Fruit fly (Drosophila melanogaster): ENCODE measurements around the gene wus.

wus gene

dm6 chrX:16945414-16945813 is 4.7 kb upstream of the wus start (continued):
- TF ChIP-seq CG11902 (GFP tag; optimal IDR thresholded peaks at IDR 0.05), result peak; percentile 56
- peak; percentile 78 for TF ChIP-seq Ets96B (tag; optimal IDR thresholded peaks at IDR 0.05)
- peak in 1 of 2 experiments; percentile 82 for TF ChIP-seq ss (GFP tag; optimal IDR thresholded peaks at IDR 0.05)
- peak; percentile 75 for TF ChIP-seq CG6792 (GFP tag; optimal IDR thresholded peaks at IDR 0.05)
- TF ChIP-seq Met (GFP tag; optimal IDR thresholded peaks at IDR 0.05), result peak; percentile 81
- TF ChIP-seq CG34406 (GFP tag; optimal IDR thresholded peaks at IDR 0.05), result peak; percentile 73
- peak; percentile 76 for TF ChIP-seq CG11762 (GFP tag; optimal IDR thresholded peaks at IDR 0.05; ENCODE audit: insufficient read depth)
- TF ChIP-seq CG3919 (GFP tag; optimal IDR thresholded peaks at IDR 0.05), result peak; percentile 86
- peak; percentile 84 for TF ChIP-seq CG7368 (GFP tag; optimal IDR thresholded peaks at IDR 0.05)
- TF ChIP-seq Smox (GFP tag; optimal IDR thresholded peaks at IDR 0.05), result peak; percentile 79
- peak; percentile 59 for TF ChIP-seq CG8319 (GFP tag; optimal IDR thresholded peaks at IDR 0.05)
- peak; percentile 45 for TF ChIP-seq dac (GFP tag; optimal IDR thresholded peaks at IDR 0.05)
- peak; percentile 84 for TF ChIP-seq net (GFP tag; optimal IDR thresholded peaks at IDR 0.05)
- peak; percentile 79 for TF ChIP-seq Sox102F (GFP tag; optimal IDR thresholded peaks at IDR 0.05)
- peak; percentile 90 for TF ChIP-seq svp (GFP tag)
- TF ChIP-seq dsx (GFP tag; optimal IDR thresholded peaks at IDR 0.05; ENCODE audit: poor library complexity, severe bottlenecking), result no peak
- peak; percentile 56 for TF ChIP-seq fd59A (GFP tag; optimal IDR thresholded peaks at IDR 0.05)
- peak; percentile 83 for TF ChIP-seq CG1621 (tag; optimal IDR thresholded peaks at IDR 0.05)
- peak; percentile 57 for TF ChIP-seq vri (GFP tag; optimal IDR thresholded peaks at IDR 0.05)
- TF ChIP-seq Sox15 (GFP tag; optimal IDR thresholded peaks at IDR 0.05), result peak; percentile 63
- peak; percentile 78 for TF ChIP-seq CG8632 (GFP tag; optimal IDR thresholded peaks at IDR 0.05)
- peak; percentile 74 for TF ChIP-seq CG8119 (GFP tag; IDR thresholded peaks at IDR 0.05)
- peak; percentile 71 for TF ChIP-seq CG6276 (GFP tag; optimal IDR thresholded peaks at IDR 0.05)
- TF ChIP-seq eg (GFP tag; IDR thresholded peaks at IDR 0.05), result peak; percentile 86
- TF ChIP-seq OdsH (GFP tag; optimal IDR thresholded peaks at IDR 0.05), result peak; percentile 83

dm6 chrX:16944049-16944532 is 3.4 kb upstream of the wus start:
- TF ChIP-seq CG6854 (GFP tag; optimal IDR thresholded peaks at IDR 0.05), result no peak
- TF ChIP-seq Ets21C (GFP tag; optimal IDR thresholded peaks at IDR 0.05), result no peak
- TF ChIP-seq Hr4 (GFP tag; optimal IDR thresholded peaks at IDR 0.05), result peak; percentile 6
- TF ChIP-seq CG34406 (GFP tag; optimal IDR thresholded peaks at IDR 0.05), result no peak
- TF ChIP-seq Met (GFP tag; optimal IDR thresholded peaks at IDR 0.05), result no peak
- TF ChIP-seq CG11762 (GFP tag; optimal IDR thresholded peaks at IDR 0.05; ENCODE audit: insufficient read depth), result no peak
- no peak for TF ChIP-seq CG9139 (GFP tag; optimal IDR thresholded peaks at IDR 0.05)
- no peak for TF ChIP-seq Smox (GFP tag; optimal IDR thresholded peaks at IDR 0.05)
- TF ChIP-seq vri (GFP tag; optimal IDR thresholded peaks at IDR 0.05), result no peak
- TF ChIP-seq CG6792 (GFP tag; optimal IDR thresholded peaks at IDR 0.05), result no peak
- TF ChIP-seq CG4318 (GFP tag; optimal IDR thresholded peaks at IDR 0.05), result no peak
- no peak for TF ChIP-seq net (GFP tag; optimal IDR thresholded peaks at IDR 0.05)
- TF ChIP-seq CG7368 (GFP tag; optimal IDR thresholded peaks at IDR 0.05), result no peak
- no peak for TF ChIP-seq dac (GFP tag; optimal IDR thresholded peaks at IDR 0.05)
- TF ChIP-seq dsx (GFP tag; optimal IDR thresholded peaks at IDR 0.05; ENCODE audit: poor library complexity, severe bottlenecking), result no peak
- no peak for TF ChIP-seq cyc (GFP tag; optimal IDR thresholded peaks at IDR 0.05)
- TF ChIP-seq Ets96B (tag; optimal IDR thresholded peaks at IDR 0.05), result no peak
- no peak for TF ChIP-seq Eip93F (GFP tag; optimal IDR thresholded peaks at IDR 0.05)
- TF ChIP-seq CG8319 (GFP tag; optimal IDR thresholded peaks at IDR 0.05), result no peak
- no peak for TF ChIP-seq Blimp-1 (GFP tag; optimal IDR thresholded peaks at IDR 0.05)
- TF ChIP-seq Hr39 (GFP tag; optimal IDR thresholded peaks at IDR 0.05), result no peak
- TF ChIP-seq fd85E (GFP tag; optimal IDR thresholded peaks at IDR 0.05), result no peak
- TF ChIP-seq achi (GFP tag; optimal IDR thresholded peaks at IDR 0.05), result no peak
- no peak for TF ChIP-seq CG6276 (GFP tag; optimal IDR thresholded peaks at IDR 0.05)
- TF ChIP-seq fkh (GFP tag; optimal IDR thresholded peaks at IDR 0.05), result peak; percentile 42
- peak; percentile 4 for TF ChIP-seq CG10631 (GFP tag; optimal IDR thresholded peaks at IDR 0.05)
- peak; percentile 36 for TF ChIP-seq CG32006 (GFP tag; optimal IDR thresholded peaks at IDR 0.05)
- no peak for TF ChIP-seq Gug (GFP tag; IDR thresholded peaks at IDR 0.05)
- no peak for TF ChIP-seq Hr38 (GFP tag; optimal IDR thresholded peaks at IDR 0.05)
- TF ChIP-seq OdsH (GFP tag; optimal IDR thresholded peaks at IDR 0.05), result peak; percentile 2
- TF ChIP-seq pdm3 (GFP tag; optimal IDR thresholded peaks at IDR 0.05), result no peak
- TF ChIP-seq esn (GFP tag; optimal IDR thresholded peaks at IDR 0.05), result no peak
- no peak for TF ChIP-seq CG3032 (tag; optimal IDR thresholded peaks at IDR 0.05)
- TF ChIP-seq CG1621 (tag; optimal IDR thresholded peaks at IDR 0.05), result no peak
- TF ChIP-seq lz (GFP tag; optimal IDR thresholded peaks at IDR 0.05), result no peak
- no peak for TF ChIP-seq CG10669 (GFP tag; optimal IDR thresholded peaks at IDR 0.05)
- no peak for TF ChIP-seq Sox102F (GFP tag; optimal IDR thresholded peaks at IDR 0.05)
- TF ChIP-seq Eip75B (GFP tag; optimal IDR thresholded peaks at IDR 0.05), result no peak
- TF ChIP-seq CG11294 (GFP tag; IDR thresholded peaks at IDR 0.05), result no peak

All from whole organism, prepupa.